Fruit fly (Drosophila melanogaster) whole organism, embryonic: ENCODE results near the gene Cyp4ac1.

Experiments used
- Awh ChIP-seq: fragments of 200-800 bp; sonication (Bioruptor generic); IDR thresholded peaks from 2 replicates; pipeline ENCODE4, ENCODE4 v1.3.6; 2022; ENCODE audit warnings: missing biosample characterization, missing genetic modification characterization
- CG10366 ChIP-seq: fragments of 200-800 bp; sonication (Bioruptor generic); IDR thresholded peaks from 2 replicates; pipeline ENCODE4 v1.3.6; 2022; ENCODE audit warnings: missing biosample characterization, missing genetic modification characterization
- CG11695 ChIP-seq: fragments of 200-800 bp; sonication (Bioruptor generic); IDR thresholded peaks from 3 replicates; pipeline ENCODE4 v1.3.6; 2022; ENCODE audit warnings: missing biosample characterization, missing genetic modification characterization
- CG11696 ChIP-seq: fragments of 200-800 bp; sonication (Bioruptor generic); IDR thresholded peaks from 2 replicates; pipeline ENCODE4 v1.3.6; 2022; ENCODE audit warnings: missing biosample characterization, missing genetic modification characterization
- CG12071 ChIP-seq: fragments of 200-800 bp; sonication (Bioruptor generic); optimal IDR thresholded peaks from 3 replicates; lab custom pipeline; 2018; ENCODE audit warnings: missing biosample characterization, mild to moderate bottlenecking, missing genetic modification characterization
- CG12391 ChIP-seq: fragments of 200-800 bp; sonication (Bioruptor generic); optimal IDR thresholded peaks from 3 replicates; lab custom pipeline; 2018; ENCODE audit warnings: missing biosample characterization, mild to moderate bottlenecking, missing genetic modification characterization, moderate library complexity
- CG15269 ChIP-seq: fragments of 200-800 bp; sonication (Bioruptor generic); optimal IDR thresholded peaks from 2 replicates; lab custom pipeline; 2018; ENCODE audit warnings: missing biosample characterization, mild to moderate bottlenecking, missing genetic modification characterization, moderate library complexity
- CG17359 ChIP-seq: fragments of 200-800 bp; sonication (Bioruptor generic); optimal IDR thresholded peaks from 3 replicates; lab custom pipeline; 2018; ENCODE audit warnings: missing biosample characterization, mild to moderate bottlenecking, missing genetic modification characterization, moderate library complexity
- CG1792 ChIP-seq: fragments of 200-800 bp; sonication (Bioruptor generic); optimal IDR thresholded peaks from 2 replicates; lab custom pipeline; 2016; ENCODE audit warnings: missing biosample characterization, missing genetic modification characterization
- CG32532 ChIP-seq: fragments of 200-800 bp; sonication (Bioruptor generic); IDR thresholded peaks from 2 replicates; pipeline ENCODE4 v1.3.6; 2022; ENCODE audit warnings: missing biosample characterization, missing genetic modification characterization
- CG4404 ChIP-seq: fragments of 200-800 bp; sonication (Bioruptor generic); IDR thresholded peaks from 2 replicates; pipeline ENCODE4 v1.3.6; 2022; ENCODE audit warnings: missing biosample characterization, missing genetic modification characterization
- CG7745 ChIP-seq: fragments of 200-800 bp; sonication (Bioruptor generic); optimal IDR thresholded peaks from 2 replicates; lab custom pipeline; 2018; ENCODE audit warnings: missing biosample characterization, mild to moderate bottlenecking, missing genetic modification characterization, moderate library complexity
- CG7786 ChIP-seq: fragments of 200-800 bp; sonication (Bioruptor generic); optimal IDR thresholded peaks from 2 replicates; lab custom pipeline; 2016; ENCODE audit warnings: missing biosample characterization, missing genetic modification characterization
- CG8089 ChIP-seq: fragments of 200-800 bp; sonication (Bioruptor generic); optimal IDR thresholded peaks from 3 replicates; lab custom pipeline; 2016; ENCODE audit warnings: missing biosample characterization, missing genetic modification characterization
- CG8944 ChIP-seq: fragments of 200-800 bp; sonication (Bioruptor generic); optimal IDR thresholded peaks from 3 replicates; lab custom pipeline; 2016; ENCODE audit warnings: missing biosample characterization, missing genetic modification characterization
- Camta ChIP-seq: fragments of 200-800 bp; sonication (Bioruptor generic); optimal IDR thresholded peaks from 2 replicates; lab custom pipeline; 2016; ENCODE audit warnings: missing biosample characterization, missing genetic modification characterization
- Dfd ChIP-seq, 2 experiments: fragments of >200 bp; optimal IDR thresholded peaks; 2 replicates each; lab custom pipeline; 2017; ENCODE audit warnings: missing biosample characterization in 2 of 2, missing genetic modification characterization in 2 of 2
- Dip2 ChIP-seq: fragments of 200-800 bp; sonication (Bioruptor generic); IDR thresholded peaks from 2 replicates; pipeline ENCODE4 v1.3.6; 2022; ENCODE audit warnings: missing biosample characterization, missing genetic modification characterization
- Eip74EF ChIP-seq, 2 experiments: fragments of 200-800 bp in 1 of 2; fragments of >200 bp in 1 of 2; sonication (Bioruptor generic) in 1 of 2; optimal IDR thresholded peaks; 2 replicates each; lab custom pipeline; 2017 to 2019; ENCODE audit warnings: missing biosample characterization in 2 of 2, missing genetic modification characterization in 2 of 2, mild to moderate bottlenecking in 1 of 2, moderate library complexity in 1 of 2
- HHEX ChIP-seq: fragments of 200-800 bp; sonication (Bioruptor generic); optimal IDR thresholded peaks from 3 replicates; lab custom pipeline; 2017; ENCODE audit warnings: missing biosample characterization, mild to moderate bottlenecking, missing genetic modification characterization, missing genetic modification reagents
- HLHmδ ChIP-seq: fragments of 200-800 bp; sonication (Bioruptor generic); optimal IDR thresholded peaks from 2 replicates; lab custom pipeline; 2018; ENCODE audit warnings: missing biosample characterization, mild to moderate bottlenecking, missing genetic modification characterization, moderate library complexity
- HmgZ ChIP-seq: fragments of 200-800 bp; sonication (Bioruptor generic); optimal IDR thresholded peaks from 2 replicates; lab custom pipeline; 2018; ENCODE audit warnings: missing biosample characterization, mild to moderate bottlenecking, missing genetic modification characterization
- Hr78 ChIP-seq, 2 experiments: fragments of 200-800 bp in 1 of 2; fragments of >200 bp in 1 of 2; sonication (Bioruptor generic) in 1 of 2; optimal IDR thresholded peaks; 2 replicates each; lab custom pipeline; 2017 to 2019; ENCODE audit warnings: missing biosample characterization in 2 of 2, missing genetic modification characterization in 2 of 2, mild to moderate bottlenecking in 1 of 2, moderate library complexity in 1 of 2
- Hsf ChIP-seq: fragments of 200-800 bp; sonication (Bioruptor generic); optimal IDR thresholded peaks from 3 replicates; lab custom pipeline; 2016; ENCODE audit warnings: missing biosample characterization, missing genetic modification characterization
- MBD-R2 ChIP-seq: fragments of 200-800 bp; sonication (Bioruptor generic); IDR thresholded peaks from 2 replicates; pipeline ENCODE4 v1.3.6; 2022; ENCODE audit warnings: missing biosample characterization, missing genetic modification characterization
- MTF-1 ChIP-seq: fragments of 200-800 bp; sonication (Bioruptor generic); optimal IDR thresholded peaks from 2 replicates; lab custom pipeline; 2018; ENCODE audit warnings: missing biosample characterization, mild to moderate bottlenecking, missing genetic modification characterization, borderline replicate concordance
- Med ChIP-seq: fragments of 200-800 bp; sonication (Bioruptor generic); peaks from one replicate; lab custom pipeline; 2016; ENCODE audit warnings: missing biosample characterization, missing genetic modification characterization, mild to moderate bottlenecking, inconsistent platforms, moderate library complexity
- NK7.1 ChIP-seq: fragments of 200-800 bp; sonication (Bioruptor generic); optimal IDR thresholded peaks from 3 replicates; lab custom pipeline; 2016; ENCODE audit warnings: missing biosample characterization, missing genetic modification characterization
- Tbp ChIP-seq: fragments of >200 bp; optimal IDR thresholded peaks from 2 replicates; lab custom pipeline; 2018; ENCODE audit warnings: missing biosample characterization, missing genetic modification characterization
- bowl ChIP-seq: fragments of 200-800 bp; sonication (Bioruptor generic); IDR thresholded peaks from 2 replicates; pipeline ENCODE4 v1.3.6; 2022; ENCODE audit warnings: missing biosample characterization, missing genetic modification characterization
- bsh ChIP-seq, 2 experiments: fragments of 200-800 bp; sonication (Bioruptor generic); optimal IDR thresholded peaks; 2 replicates each; lab custom pipeline; 2017 to 2018; ENCODE audit warnings: mild to moderate bottlenecking in 2 of 2, missing biosample characterization in 2 of 2, missing genetic modification characterization in 2 of 2, moderate library complexity in 1 of 2
- cad ChIP-seq: fragments of >200 bp; optimal IDR thresholded peaks from 2 replicates; lab custom pipeline; 2017; ENCODE audit warnings: missing biosample characterization, missing genetic modification characterization
- cas ChIP-seq: fragments of 200-800 bp; sonication (Bioruptor generic); IDR thresholded peaks from 2 replicates; pipeline ENCODE4 v1.3.6; 2022; ENCODE audit warnings: missing biosample characterization, missing genetic modification characterization
- cato ChIP-seq: fragments of 200-800 bp; sonication (Bioruptor generic); optimal IDR thresholded peaks from 2 replicates; lab custom pipeline; 2016; ENCODE audit warnings: missing biosample characterization, missing genetic modification characterization, borderline replicate concordance
- cwo ChIP-seq: fragments of 200-800 bp; sonication (Bioruptor generic); optimal IDR thresholded peaks from 3 replicates; lab custom pipeline; 2017; ENCODE audit warnings: missing biosample characterization, missing genetic modification characterization, mild to moderate bottlenecking, moderate library complexity, missing genetic modification reagents
- fd96Cb ChIP-seq: fragments of 200-800 bp; sonication (Bioruptor generic); optimal IDR thresholded peaks from 2 replicates; lab custom pipeline; 2018; ENCODE audit warnings: missing biosample characterization, mild to moderate bottlenecking, missing genetic modification characterization, moderate library complexity
- gfzf ChIP-seq: fragments of 200-800 bp; sonication (Bioruptor generic); optimal IDR thresholded peaks from 2 replicates; lab custom pipeline; 2016; ENCODE audit warnings: missing biosample characterization, mild to moderate bottlenecking, missing genetic modification characterization, moderate library complexity
- ind ChIP-seq: fragments of 200-800 bp; sonication (Bioruptor generic); optimal IDR thresholded peaks from 3 replicates; lab custom pipeline; 2016; ENCODE audit warnings: missing biosample characterization, missing genetic modification characterization
- jigr1 ChIP-seq: fragments of 200-800 bp; sonication (Bioruptor generic); IDR thresholded peaks from 3 replicates; pipeline ENCODE4 v1.3.6; 2022; ENCODE audit warnings: missing biosample characterization, missing genetic modification characterization
- kay ChIP-seq: fragments of 200-800 bp; sonication (Bioruptor generic); optimal IDR thresholded peaks from 2 replicates; lab custom pipeline; 2016; ENCODE audit warnings: missing biosample characterization, missing genetic modification characterization
- klu ChIP-seq: fragments of 200-800 bp; sonication (Bioruptor generic); IDR thresholded peaks from 2 replicates; pipeline ENCODE4 v1.3.6; 2022; ENCODE audit warnings: missing biosample characterization, missing genetic modification characterization
- kni ChIP-seq: fragments of 200-800 bp; sonication (Bioruptor generic); optimal IDR thresholded peaks from 3 replicates; lab custom pipeline; 2017; ENCODE audit warnings: mild to moderate bottlenecking, missing biosample characterization, missing genetic modification reagents, missing genetic modification characterization
- odd ChIP-seq: fragments of 200-800 bp; sonication (Bioruptor generic); optimal IDR thresholded peaks from 2 replicates; lab custom pipeline; 2017; ENCODE audit warnings: missing biosample characterization, mild to moderate bottlenecking, missing genetic modification characterization
- onecut ChIP-seq: fragments of 200-800 bp; sonication (Bioruptor generic); IDR thresholded peaks from 2 replicates; pipeline ENCODE4 v1.3.6; 2022; ENCODE audit warnings: missing biosample characterization, missing genetic modification characterization
- pnt ChIP-seq: fragments of 200-800 bp; sonication (Bioruptor generic); optimal IDR thresholded peaks from 3 replicates; lab custom pipeline; 2016; ENCODE audit warnings: missing biosample characterization, missing genetic modification characterization
- pzg ChIP-seq: fragments of 200-800 bp; sonication (Bioruptor generic); optimal IDR thresholded peaks from 3 replicates; lab custom pipeline; 2018; ENCODE audit warnings: missing biosample characterization, mild to moderate bottlenecking, missing genetic modification characterization, moderate library complexity
- repo ChIP-seq: fragments of 200-800 bp; sonication (Bioruptor generic); optimal IDR thresholded peaks from 2 replicates; lab custom pipeline; 2016; ENCODE audit warnings: missing biosample characterization, missing genetic modification characterization
- ssp ChIP-seq: fragments of 200-800 bp; sonication (Bioruptor generic); IDR thresholded peaks from 2 replicates; pipeline ENCODE4 v1.3.6; 2022; ENCODE audit warnings: missing biosample characterization, missing genetic modification characterization
- sug ChIP-seq: fragments of 200-800 bp; optimal IDR thresholded peaks from 2 replicates; lab custom pipeline; 2019; ENCODE audit warnings: missing biosample characterization, mild to moderate bottlenecking, missing genetic modification characterization, moderate library complexity
- trh ChIP-seq: fragments of 200-800 bp; sonication (Bioruptor generic); optimal IDR thresholded peaks from 2 replicates; lab custom pipeline; 2016; ENCODE audit warnings: missing biosample characterization, missing genetic modification characterization
- tup ChIP-seq: fragments of 200-800 bp; sonication (Bioruptor generic); optimal IDR thresholded peaks from 2 replicates; lab custom pipeline; 2016; ENCODE audit warnings: missing biosample characterization, mild to moderate bottlenecking, missing genetic modification characterization, moderate library complexity

Gene Cyp4ac1

dm6 chr2L:5298978-5299627 is 35.3 kb downstream of the Cyp4ac1 start (continued):
- TF ChIP-seq HLHmδ (GFP tag; lab: Kevin White, UChicago) (no peak), cato (GFP tag; lab: Kevin White, UChicago) (peak; percentile 75), Dfd (GFP tag; optimal IDR thresholded peaks at IDR 0.05; lab: Kevin White, UChicago) (no peak), trh (GFP tag; lab: Kevin White, UChicago) (peak; percentile 18), Tbp (no peak), onecut (GFP tag; lab: Robert Waterston, UW) (peak; percentile 39; the same call in 1 of the 2 replicates), CG11695 (GFP tag; lab: Robert Waterston, UW) (peak; percentile 91), pnt (GFP tag; lab: Kevin White, UChicago) (peak; percentile 40), kni (GFP tag; lab: Kevin White, UChicago) (peak; percentile 19), MBD-R2 (GFP tag; lab: Robert Waterston, UW) (peak; percentile 15; the same call in 1 of the 2 replicates), jigr1 (GFP tag; lab: Robert Waterston, UW) (peak; percentile 71; the same call in 1 of the 3 replicates), CG17359 (tag; lab: Kevin White, UChicago) (peak; percentile 87), MTF-1 (GFP tag; lab: Kevin White, UChicago) (peak; percentile 9), cwo (peak; percentile 76), CG7786 (peak; percentile 46), fd96Cb (tag; lab: Kevin White, UChicago) (peak; percentile 90), ssp (peak; percentile 51), CG15269 (peak; percentile 89), Hsf (peak; percentile 67), Awh (peak; percentile 91), CG12071 (GFP tag; lab: Kevin White, UChicago) (peak; percentile 67), CG12391 (tag; lab: Kevin White, UChicago) (peak; percentile 93), Eip74EF (GFP tag; optimal IDR thresholded peaks at IDR 0.05; lab: Kevin White, UChicago) (peak in 1 of 2 experiments; percentile 85), odd (GFP tag; lab: Kevin White, UChicago) (peak; percentile 84), CG7745 (tag; lab: Kevin White, UChicago) (peak; percentile 4), CG32532 (GFP tag; lab: Robert Waterston, UW) (peak; percentile 69), CG8944 (GFP tag; lab: Kevin White, UChicago) (peak; percentile 61), cad (GFP tag; lab: Kevin White, UChicago) (no peak), CG10366 (GFP tag; lab: Robert Waterston, UW) (peak; percentile 63), ind (peak; percentile 75)

- no peak for TF ChIP-seq cas
- no peak for TF ChIP-seq CG8089
- peak; percentile 47 for TF ChIP-seq Med (GFP tag; lab: Kevin White, UChicago)
- TF ChIP-seq Dip2 (GFP tag; lab: Robert Waterston, UW), result no peak
- TF ChIP-seq bsh (GFP tag; optimal IDR thresholded peaks at IDR 0.05; lab: Kevin White, UChicago), result no peak
- TF ChIP-seq pzg (GFP tag; lab: Kevin White, UChicago), result no peak
- TF ChIP-seq NK7.1, result no peak
- no peak for TF ChIP-seq repo (GFP tag; lab: Kevin White, UChicago)
- TF ChIP-seq tup (GFP tag; lab: Kevin White, UChicago), result no peak
- no peak for TF ChIP-seq HmgZ
- TF ChIP-seq bowl (GFP tag; lab: Robert Waterston, UW), result 0 out of 2 replicates have a peak, but pooled peaks have one; percentile 1
- TF ChIP-seq Hr78 (GFP tag; optimal IDR thresholded peaks at IDR 0.05; lab: Kevin White, UChicago), result peak in 1 of 2 experiments; percentile 54
- no peak for TF ChIP-seq Camta
- no peak for TF ChIP-seq HHEX
- no peak for TF ChIP-seq CG4404
- no peak for TF ChIP-seq gfzf (GFP tag; lab: Kevin White, UChicago)
- TF ChIP-seq CG11696 (GFP tag; lab: Robert Waterston, UW), result no peak
- TF ChIP-seq kay (GFP tag; lab: Kevin White, UChicago), result peak; percentile 21
- TF ChIP-seq klu (GFP tag; lab: Robert Waterston, UW), result no peak
- TF ChIP-seq sug, result peak; percentile 27
- TF ChIP-seq CG1792, result no peak
These were observed 35.8 kb downstream of the Cyp4ac1 start for dm6 chr2L:5299628-5299986.
